Worm (Caenorhabditis elegans) whole organism, mixed stage, embryonic: ENCODE measurements around the gene clec-261.

Experiments
- M03D4.4 ChIP-seq: sonication (generic microtip); optimal IDR thresholded peaks from 2 replicates; lab custom pipeline; 2017; ENCODE audit warnings: mild to moderate bottlenecking, missing genetic modification characterization, missing compliant biosample characterization
- bed-3 ChIP-seq: fragments of 200-800 bp; sonication (Bioruptor generic); optimal IDR thresholded peaks from 3 replicates; lab custom pipeline; 2018; ENCODE audit warnings: mild to moderate bottlenecking, missing genetic modification characterization, moderate library complexity, missing compliant biosample characterization
- blmp-1 ChIP-seq: fragments of 150-350 bp; optimal IDR thresholded peaks from 2 replicates; lab custom pipeline; 2014; ENCODE audit warnings: missing biosample characterization, missing genetic modification characterization
- ceh-39 ChIP-seq: fragments of 150-350 bp; optimal IDR thresholded peaks from 2 replicates; lab custom pipeline; 2014; ENCODE audit warnings: missing biosample characterization, missing genetic modification characterization
- ceh-43 ChIP-seq: fragments of 200-800 bp; sonication (Bioruptor generic); optimal IDR thresholded peaks from 2 replicates; lab custom pipeline; 2018; ENCODE audit warnings: mild to moderate bottlenecking, missing genetic modification characterization, moderate library complexity, missing compliant biosample characterization
- ceh-83 ChIP-seq: fragments of 200-800 bp; sonication (Bioruptor generic); optimal IDR thresholded peaks from 2 replicates; lab custom pipeline; 2018; ENCODE audit warnings: mild to moderate bottlenecking, missing genetic modification characterization, missing compliant biosample characterization
- ces-1 ChIP-seq: fragments of 150-350 bp; optimal IDR thresholded peaks from 2 replicates; lab custom pipeline; 2014; ENCODE audit warnings: missing biosample characterization, missing genetic modification reagents, missing genetic modification characterization
- cnd-1 ChIP-seq: fragments of 200-800 bp; sonication (Bioruptor generic); optimal IDR thresholded peaks from 2 replicates; lab custom pipeline; 2018; ENCODE audit warnings: mild to moderate bottlenecking, missing genetic modification characterization, missing compliant biosample characterization
- drap-1 ChIP-seq: fragments of 200-800 bp; sonication (Bioruptor generic); optimal IDR thresholded peaks from 3 replicates; lab custom pipeline; 2018; ENCODE audit warnings: mild to moderate bottlenecking, missing genetic modification characterization, missing compliant biosample characterization
- elt-1 ChIP-seq: sonication (generic microtip); optimal IDR thresholded peaks from 2 replicates; lab custom pipeline; 2017; ENCODE audit warnings: missing genetic modification characterization, mild to moderate bottlenecking, missing compliant biosample characterization, antibody characterized with exemption, moderate library complexity, borderline replicate concordance; ENCODE audit not compliant: insufficient read depth
- flh-1 ChIP-seq: fragments of 200-800 bp; sonication (Bioruptor generic); optimal IDR thresholded peaks from 2 replicates; lab custom pipeline; 2018; ENCODE audit warnings: mild to moderate bottlenecking, missing genetic modification characterization, moderate library complexity, missing compliant biosample characterization
- ham-2 ChIP-seq: fragments of 200-800 bp; sonication (Bioruptor generic); optimal IDR thresholded peaks from 2 replicates; lab custom pipeline; 2018; ENCODE audit warnings: mild to moderate bottlenecking, missing genetic modification characterization, missing compliant biosample characterization
- hlh-1 ChIP-seq: fragments of 150-350 bp; optimal IDR thresholded peaks from 2 replicates; lab custom pipeline; 2014; ENCODE audit warnings: missing biosample characterization, missing genetic modification reagents, missing genetic modification characterization
- lin-13 ChIP-seq: fragments of 150-350 bp; optimal IDR thresholded peaks from 2 replicates; lab custom pipeline; 2014; ENCODE audit warnings: missing biosample characterization, missing genetic modification characterization
- lin-32 ChIP-seq: fragments of 200-800 bp; sonication (Bioruptor generic); optimal IDR thresholded peaks from 2 replicates; lab custom pipeline; 2018; ENCODE audit warnings: mild to moderate bottlenecking, missing genetic modification characterization, missing compliant biosample characterization
- lsy-2 ChIP-seq: fragments of 150-350 bp; optimal IDR thresholded peaks from 2 replicates; lab custom pipeline; 2014; ENCODE audit warnings: missing biosample characterization, missing genetic modification characterization
- mab-5 ChIP-seq: fragments of 150-350 bp; optimal IDR thresholded peaks from 2 replicates; lab custom pipeline; 2014; ENCODE audit warnings: missing biosample characterization, missing genetic modification characterization
- mep-1 ChIP-seq: fragments of 150-350 bp; optimal IDR thresholded peaks from 2 replicates; lab custom pipeline; 2017; ENCODE audit warnings: missing biosample characterization, missing genetic modification reagents, missing genetic modification characterization, inconsistent platforms
- mls-2 ChIP-seq: sonication (generic microtip); optimal IDR thresholded peaks from 2 replicates; lab custom pipeline; 2016; ENCODE audit warnings: mild to moderate bottlenecking, missing genetic modification characterization, moderate library complexity, missing compliant biosample characterization
- nhr-12 ChIP-seq: fragments of 150-350 bp; optimal IDR thresholded peaks from 2 replicates; lab custom pipeline; 2014; ENCODE audit warnings: missing biosample characterization, missing genetic modification characterization
- nhr-28 ChIP-seq: fragments of 150-350 bp; optimal IDR thresholded peaks from 2 replicates; lab custom pipeline; 2014; ENCODE audit warnings: missing biosample characterization, missing genetic modification characterization
- nhr-76 ChIP-seq: sonication (generic microtip); optimal IDR thresholded peaks from 2 replicates; lab custom pipeline; 2017; ENCODE audit warnings: missing biosample characterization, missing genetic modification characterization
- snpc-4 ChIP-seq: fragments of 150-350 bp; optimal IDR thresholded peaks from 2 replicates; lab custom pipeline; 2014; ENCODE audit warnings: missing biosample characterization, missing genetic modification characterization
- sptf-1 ChIP-seq: sonication (generic microtip); optimal IDR thresholded peaks from 2 replicates; lab custom pipeline; 2017; ENCODE audit warnings: mild to moderate bottlenecking, missing genetic modification characterization, moderate library complexity, missing compliant biosample characterization
- tbx-8 ChIP-seq: fragments of 200-800 bp; sonication (Bioruptor generic); optimal IDR thresholded peaks from 2 replicates; lab custom pipeline; 2018; ENCODE audit warnings: mild to moderate bottlenecking, missing genetic modification characterization, moderate library complexity, missing compliant biosample characterization
- unc-120 ChIP-seq: sonication (generic microtip); optimal IDR thresholded peaks from 2 replicates; lab custom pipeline; 2017; ENCODE audit warnings: missing genetic modification characterization, missing compliant biosample characterization; ENCODE audit not compliant: poor library complexity, severe bottlenecking
- unc-62 ChIP-seq: fragments of 150-350 bp; optimal IDR thresholded peaks from 2 replicates; lab custom pipeline; 2014; ENCODE audit warnings: missing biosample characterization, missing genetic modification reagents, missing genetic modification characterization
- ztf-11 ChIP-seq: fragments of 150-350 bp; optimal IDR thresholded peaks from 2 replicates; lab custom pipeline; 2014; ENCODE audit warnings: missing biosample characterization, missing genetic modification characterization

Gene clec-261

ce11 chrV:20294388-20294787, at the start of gene clec-261:
clec-261 (minus strand) TSS chrV:20294488.
- no peak for TF ChIP-seq tbx-8 (GFP tag; lab: Kevin White, UChicago)
- TF ChIP-seq ceh-39 (tag; lab: Kevin White, UChicago) = no peak
- no peak for TF ChIP-seq ham-2 (GFP tag; lab: Kevin White, UChicago)
- TF ChIP-seq ceh-83 (GFP tag; lab: Kevin White, UChicago) = no peak
- no peak for TF ChIP-seq lin-13 (tag; lab: Kevin White, UChicago)
- TF ChIP-seq mab-5 (tag; lab: Kevin White, UChicago) = no peak
- no peak for TF ChIP-seq mep-1 (tag; lab: Kevin White, UChicago)
- TF ChIP-seq flh-1 (GFP tag; lab: Kevin White, UChicago) = no peak
- no peak for TF ChIP-seq lin-32 (GFP tag; lab: Kevin White, UChicago)
- no peak for TF ChIP-seq bed-3 (GFP tag; lab: Kevin White, UChicago)
- no peak for TF ChIP-seq nhr-28 (tag; lab: Kevin White, UChicago)

ce11 chrV:20338870-20339269, 44.6 kb upstream of the clec-261 start:
- TF ChIP-seq drap-1 (GFP tag; lab: Kevin White, UChicago) (no peak), ces-1 (GFP tag; lab: Kevin White, UChicago) (peak; percentile 74)

- TF ChIP-seq ces-1 (GFP tag; lab: Kevin White, UChicago) = peak; percentile 76
- no peak for TF ChIP-seq ceh-43 (GFP tag; lab: Kevin White, UChicago)
These were observed 43.7 kb upstream of the clec-261 start for ce11 chrV:20338020-20338419.

ce11 chrV:20335264-20335663, 41.0 kb upstream of the clec-261 start, which contains the start of gene Y38H6A.5:
Y38H6A.5 (minus strand) TSS chrV:20335364.
- no peak for TF ChIP-seq snpc-4 (tag; lab: Kevin White, UChicago)
- TF ChIP-seq drap-1 (GFP tag; lab: Kevin White, UChicago) = no peak
- no peak for TF ChIP-seq ham-2 (GFP tag; lab: Kevin White, UChicago)
- no peak for TF ChIP-seq lsy-2 (tag; lab: Kevin White, UChicago)
- TF ChIP-seq hlh-1 (tag; lab: Kevin White, UChicago) = no peak

- TF ChIP-seq sptf-1 (tag; lab: Kevin White, UChicago) = no peak
- TF ChIP-seq ceh-39 (tag; lab: Kevin White, UChicago) = no peak
- no peak for TF ChIP-seq M03D4.4 (tag; lab: Kevin White, UChicago)
- no peak for TF ChIP-seq bed-3 (GFP tag; lab: Kevin White, UChicago)
- TF ChIP-seq hlh-1 (tag; lab: Kevin White, UChicago) = no peak
- no peak for TF ChIP-seq cnd-1 (tag; lab: Kevin White, UChicago)
- TF ChIP-seq nhr-12 (tag; lab: Kevin White, UChicago) = no peak
- TF ChIP-seq unc-120 (tag; lab: Kevin White, UChicago) = no peak
- TF ChIP-seq flh-1 (GFP tag; lab: Kevin White, UChicago) = no peak
- no peak for TF ChIP-seq ztf-11
- no peak for TF ChIP-seq mab-5 (tag; lab: Kevin White, UChicago)
- no peak for TF ChIP-seq unc-62 (GFP tag; lab: Kevin White, UChicago)
- no peak for TF ChIP-seq lin-32 (GFP tag; lab: Kevin White, UChicago)
- TF ChIP-seq snpc-4 (tag; lab: Kevin White, UChicago) = no peak
- no peak for TF ChIP-seq elt-1
- TF ChIP-seq mep-1 (tag; lab: Kevin White, UChicago) = no peak
- no peak for TF ChIP-seq tbx-8 (GFP tag; lab: Kevin White, UChicago)
- TF ChIP-seq ceh-43 (GFP tag; lab: Kevin White, UChicago) = no peak
- TF ChIP-seq blmp-1 (tag; lab: Kevin White, UChicago) = no peak
These were observed 31.1 kb upstream of the clec-261 start, which contains the start of gene Y38H6A.1 for ce11 chrV:20325417-20325816. Y38H6A.1 (plus strand) TSS chrV:20325717.

- no peak for TF ChIP-seq unc-120 (tag; lab: Kevin White, UChicago)
- TF ChIP-seq nhr-76 (tag; lab: Kevin White, UChicago) = no peak
- no peak for TF ChIP-seq flh-1 (GFP tag; lab: Kevin White, UChicago)
- no peak for TF ChIP-seq lin-13 (tag; lab: Kevin White, UChicago)
- TF ChIP-seq tbx-8 (GFP tag; lab: Kevin White, UChicago) = no peak
- TF ChIP-seq ceh-43 (GFP tag; lab: Kevin White, UChicago) = no peak
- TF ChIP-seq mep-1 (tag; lab: Kevin White, UChicago) = no peak
- TF ChIP-seq mls-2 (tag; lab: Kevin White, UChicago) = no peak
- TF ChIP-seq lin-32 (GFP tag; lab: Kevin White, UChicago) = no peak
- TF ChIP-seq blmp-1 (tag; lab: Kevin White, UChicago) = no peak
- TF ChIP-seq ham-2 (GFP tag; lab: Kevin White, UChicago) = no peak
- TF ChIP-seq drap-1 (GFP tag; lab: Kevin White, UChicago) = no peak
- TF ChIP-seq ceh-83 (GFP tag; lab: Kevin White, UChicago) = no peak
- TF ChIP-seq cnd-1 (tag; lab: Kevin White, UChicago) = no peak
- no peak for TF ChIP-seq lsy-2 (tag; lab: Kevin White, UChicago)
These were observed 23.2 kb upstream of the clec-261 start, which contains the start of gene Y113G7C.1 for ce11 chrV:20317442-20317841. Y113G7C.1 (plus strand) TSS chrV:20317742.
